Worm (Caenorhabditis elegans): Measurements from ENCODE around the gene F40G12.7.
A peak's percentile ranks its signal among the peaks of the same experiment; 100 is the strongest.
"Not testable (repeated sequence)": the region's sequence is repeated elsewhere in the genome, so short reads cannot be mapped to it uniquely, and the experiment has no call there.

The F40G12.7 gene

ce11 chrV:14301076-14301475 is 26.7 kb downstream of the F40G12.7 start, which contains the start of gene F14D7.6:
Gene F14D7.6, plus strand, starts transcription at chrV:14301413.
- TF ChIP-seq sox-4 (tag; optimal IDR thresholded peaks at IDR 0.05) (no peak), che-1 (tag; optimal IDR thresholded peaks at IDR 0.05) (no peak), lim-6 (tag; optimal IDR thresholded peaks at IDR 0.05) (no peak), elt-2 (tag; optimal IDR thresholded peaks at IDR 0.05) (peak; percentile 21)

- not testable (repeated sequence) for TF ChIP-seq lim-6, ceh-14, sox-4 (tag; optimal IDR thresholded peaks at IDR 0.05)
Observed at ce11 chrV:14306771-14307170, 32.4 kb downstream of the F40G12.7 start, which contains the start of gene spig-4. Gene spig-4, minus strand, starts transcription at chrV:14306871.

ce11 chrV:14308164-14308563 is 33.8 kb downstream of the F40G12.7 start, which contains the start of gene spig-5:
Gene spig-5, plus strand, starts transcription at chrV:14308464.
- TF ChIP-seq unc-3 (GFP tag; conservative IDR thresholded peaks at IDR 0.05); unc-3 (tag; optimal IDR thresholded peaks at IDR 0.05); ceh-31 (tag; optimal IDR thresholded peaks at IDR 0.05); K02D7.2 (tag; optimal IDR thresholded peaks at IDR 0.05): not testable (repeated sequence)

ce11 chrV:14309632-14310031 is 35.3 kb downstream of the F40G12.7 start, which contains the start of gene F14D7.14:
Gene F14D7.14, plus strand, starts transcription at chrV:14309932.
- not testable (repeated sequence) for TF ChIP-seq pqm-1, ttx-3, tbx-2 (tag; optimal IDR thresholded peaks at IDR 0.05)

- TF ChIP-seq npax-4 (tag; optimal IDR thresholded peaks at IDR 0.05) (no peak), ceh-6 (GFP tag; optimal IDR thresholded peaks at IDR 0.05) (no peak), ref-2 (tag; optimal IDR thresholded peaks at IDR 0.05) (no peak), sox-2 (GFP tag; IDR thresholded peaks at IDR 0.05) (no peak), dmd-4 (tag; optimal IDR thresholded peaks at IDR 0.05; ENCODE audit: borderline replicate concordance) (no peak), nhr-11 (tag; optimal IDR thresholded peaks at IDR 0.05) (no peak), K09A11.1 (tag; optimal IDR thresholded peaks at IDR 0.05; ENCODE audit: insufficient read depth) (no peak), pqm-1 (tag; optimal IDR thresholded peaks at IDR 0.05) (no peak), fkh-6 (tag; optimal IDR thresholded peaks at IDR 0.05) (no peak), ceh-18 (tag; optimal IDR thresholded peaks at IDR 0.05) (no peak)
Observed at ce11 chrV:14311115-14311514, 36.7 kb downstream of the F40G12.7 start, which contains the start of gene ddn-3. Gene ddn-3, minus strand, starts transcription at chrV:14311215.

DNA sequence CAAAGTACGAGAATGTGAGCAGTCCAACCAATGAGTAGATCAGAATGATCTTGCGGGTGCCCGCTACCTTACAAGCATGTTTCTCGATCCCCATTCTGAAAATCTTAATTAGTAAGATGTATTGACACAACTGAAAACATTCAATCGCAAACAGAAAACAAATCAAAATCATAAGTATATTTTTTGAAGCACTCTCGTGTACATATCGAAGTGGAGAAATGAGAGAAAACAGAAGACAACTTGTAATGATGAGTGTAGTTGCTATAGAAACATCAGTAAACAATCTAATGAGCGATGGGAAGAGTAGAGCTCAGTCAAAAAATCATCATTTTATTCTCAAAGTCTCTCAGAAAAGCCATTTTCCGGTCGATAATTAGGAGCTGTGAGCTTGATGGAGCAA is 38.3 kb downstream of the F40G12.7 start, which contains the start of gene F14D7.8:
F14D7.8 (minus strand) TSS at position 101 of the 400 bp plus-strand sequence.
- TF ChIP-seq fax-1 (tag; optimal IDR thresholded peaks at IDR 0.05) = no peak
- no peak for TF ChIP-seq tbx-7 (tag; optimal IDR thresholded peaks at IDR 0.05)
- TF ChIP-seq pros-1 (tag; optimal IDR thresholded peaks at IDR 0.05) = no peak
- no peak for TF ChIP-seq lim-6 (tag; optimal IDR thresholded peaks at IDR 0.05)
- TF ChIP-seq unc-55 (GFP tag; optimal IDR thresholded peaks at IDR 0.05) = no peak
- no peak for TF ChIP-seq ceh-24 (tag; optimal IDR thresholded peaks at IDR 0.05)
- TF ChIP-seq F13H6.1 (tag; optimal IDR thresholded peaks at IDR 0.05) = no peak
- no peak for TF ChIP-seq ceh-19 (GFP tag; optimal IDR thresholded peaks at IDR 0.05)
- no peak for TF ChIP-seq gmeb-2 (tag; optimal IDR thresholded peaks at IDR 0.05)
- TF ChIP-seq nfya-1 (tag; optimal IDR thresholded peaks at IDR 0.05) = no peak
- no peak for TF ChIP-seq ceh-18 (tag; optimal IDR thresholded peaks at IDR 0.05)
- TF ChIP-seq pqm-1 (tag; optimal IDR thresholded peaks at IDR 0.05) = no peak
- TF ChIP-seq ceh-2 (tag; optimal IDR thresholded peaks at IDR 0.05) = no peak
- TF ChIP-seq K02D7.2 (tag; optimal IDR thresholded peaks at IDR 0.05) = no peak
- TF ChIP-seq ref-2 (tag; optimal IDR thresholded peaks at IDR 0.05) = no peak
- TF ChIP-seq hlh-15 (tag; optimal IDR thresholded peaks at IDR 0.05) = no peak
- no peak for TF ChIP-seq unc-86 (tag; optimal IDR thresholded peaks at IDR 0.05)
